Fruit fly (Drosophila melanogaster): Measurements from ENCODE around the gene CG17030.

Gene CG17030

DNA sequence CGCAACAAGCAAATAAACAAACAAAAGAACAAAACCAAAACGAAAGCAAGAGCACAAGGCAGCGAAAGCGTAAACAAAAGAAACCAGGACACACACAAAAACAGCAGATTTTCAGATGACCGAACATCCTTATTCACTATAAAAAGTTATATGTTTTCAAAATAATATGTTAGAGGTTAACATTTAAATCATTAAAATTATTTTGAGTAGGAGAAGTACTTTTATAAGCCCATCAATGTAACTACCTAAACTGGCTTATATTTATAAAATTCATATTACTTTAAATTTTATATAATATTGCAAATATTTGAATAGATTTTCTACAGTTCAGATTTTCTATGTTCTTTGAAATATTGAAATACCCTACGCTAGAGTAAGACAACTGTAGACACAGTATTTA lies 13.8 kb downstream of the CG17030 start:
- TF ChIP-seq Dbx (GFP tag; IDR thresholded peaks at IDR 0.05) (no peak), Hmx (GFP tag; optimal IDR thresholded peaks at IDR 0.05) (no peak), CG1792 (GFP tag; optimal IDR thresholded peaks at IDR 0.05) (no peak), row (GFP tag; IDR thresholded peaks at IDR 0.05) (0 out of 3 replicates have a peak, but pooled peaks have one; percentile 7), kay (GFP tag; optimal IDR thresholded peaks at IDR 0.05) (no peak), CG7786 (GFP tag; optimal IDR thresholded peaks at IDR 0.05) (no peak), inv (GFP tag; IDR thresholded peaks at IDR 0.05; ENCODE audit: partially characterized antibody) (no peak), MBD-R2 (GFP tag; IDR thresholded peaks at IDR 0.05) (no peak), Dad (GFP tag; optimal IDR thresholded peaks at IDR 0.05) (no peak), CG3163 (GFP tag; optimal IDR thresholded peaks at IDR 0.05) (no peak), Optix (GFP tag; IDR thresholded peaks at IDR 0.05) (no peak), gro (GFP tag; optimal IDR thresholded peaks at IDR 0.05) (no peak), Lim3 (GFP tag; IDR thresholded peaks at IDR 0.05) (no peak), CG2678 (tag; optimal IDR thresholded peaks at IDR 0.05) (peak; percentile 54), CG8089 (GFP tag; optimal IDR thresholded peaks at IDR 0.05) (no peak), D19A (tag; optimal IDR thresholded peaks at IDR 0.05) (peak; percentile 89), Hr51 (GFP tag; optimal IDR thresholded peaks at IDR 0.05) (peak in 1 of 2 experiments; percentile 44), twi (tag; optimal IDR thresholded peaks at IDR 0.05) (no peak), rib (GFP tag; IDR thresholded peaks at IDR 0.05) (no peak), shn (GFP tag; optimal IDR thresholded peaks at IDR 0.05) (no peak), CG30403 (GFP tag; optimal IDR thresholded peaks at IDR 0.05) (no peak), CG8924 (tag; optimal IDR thresholded peaks at IDR 0.05) (peak; percentile 17), CG3847 (GFP tag; IDR thresholded peaks at IDR 0.05) (no peak), CG16863 (GFP tag; optimal IDR thresholded peaks at IDR 0.05) (no peak), HLHmδ (GFP tag; optimal IDR thresholded peaks at IDR 0.05) (no peak), CG15269 (tag; optimal IDR thresholded peaks at IDR 0.05) (peak; percentile 37), CG34422 (GFP tag; IDR thresholded peaks at IDR 0.05) (no peak), Rfx (GFP tag; IDR thresholded peaks at IDR 0.05) (no peak), CG1602 (GFP tag; optimal IDR thresholded peaks at IDR 0.05) (no peak), CG2889 (GFP tag; IDR thresholded peaks at IDR 0.05) (no peak), CG12219 (GFP tag; optimal IDR thresholded peaks at IDR 0.05) (no peak), disco-r (GFP tag; optimal IDR thresholded peaks at IDR 0.05) (no peak), Oli (tag; optimal IDR thresholded peaks at IDR 0.05) (peak; percentile 2), CG3995 (GFP tag; optimal IDR thresholded peaks at IDR 0.05) (no peak), BEAF-32 (GFP tag; optimal IDR thresholded peaks at IDR 0.05) (no peak), odd (GFP tag; optimal IDR thresholded peaks at IDR 0.05) (no peak), her (GFP tag; optimal IDR thresholded peaks at IDR 0.05) (no peak), Atf-2 (GFP tag; optimal IDR thresholded peaks at IDR 0.05) (no peak), CG13624 (GFP tag; optimal IDR thresholded peaks at IDR 0.05) (no peak), CG7556 (GFP tag; optimal IDR thresholded peaks at IDR 0.05) (peak; percentile 29), klu (GFP tag; IDR thresholded peaks at IDR 0.05) (no peak), Meics (GFP tag; optimal IDR thresholded peaks at IDR 0.05) (peak; percentile 3), lab (GFP tag; optimal IDR thresholded peaks at IDR 0.05) (peak; percentile 9), Fer1 (GFP tag; optimal IDR thresholded peaks at IDR 0.05) (peak; percentile 29), zfh1 (GFP tag; IDR thresholded peaks at IDR 0.05) (no peak), CG14860 (GFP tag; IDR thresholded peaks at IDR 0.05; ENCODE audit: partially characterized antibody) (no peak), CG10274 (GFP tag; optimal IDR thresholded peaks at IDR 0.05) (no peak), dmrt99B (tag; optimal IDR thresholded peaks at IDR 0.05) (peak; percentile 28), CG12391 (tag; optimal IDR thresholded peaks at IDR 0.05) (no peak), ham (GFP tag; IDR thresholded peaks at IDR 0.05) (no peak), seq (GFP tag; IDR thresholded peaks at IDR 0.05) (no peak), CG16779 (GFP tag; IDR thresholded peaks at IDR 0.05) (no peak), CG33213 (GFP tag; optimal IDR thresholded peaks at IDR 0.05) (no peak)

Data from whole organism, embryonic.